Fruit fly (Drosophila melanogaster): Measurements from ENCODE around the gene bnl.

- TF ChIP-seq insv (optimal IDR thresholded peaks at IDR 0.05) (no peak), Myc (optimal IDR thresholded peaks at IDR 0.05) (no peak), Sin3A (optimal IDR thresholded peaks at IDR 0.05) (no peak), ttk (optimal IDR thresholded peaks at IDR 0.05) (no peak)
Measured at dm6 chr3R:19811510-19811909, 25.1 kb downstream of the bnl start.
